Worm (Caenorhabditis elegans) whole organism, L4 larva: Measurements from ENCODE around the gene srh-119.
"Not testable (repeated sequence)": the region's sequence is repeated elsewhere in the genome, so short reads cannot be mapped to it uniquely, and the experiment has no call there.

Experiments
- F26F4.8 ChIP-seq: fragments of 200-800 bp; sonication (Bioruptor generic); conservative IDR thresholded peaks from 2 replicates; pipeline ENCODE4 v1.3.6; 2022; ENCODE audit warnings: missing genetic modification characterization, missing compliant biosample characterization
- R02D3.7 ChIP-seq: fragments of 150-350 bp; sonication (generic microtip); optimal IDR thresholded peaks from 3 replicates; lab custom pipeline; 2014; ENCODE audit warnings: missing biosample characterization, missing genetic modification characterization
- T20F7.1 ChIP-seq: fragments of 200-800 bp; sonication (Bioruptor generic); optimal IDR thresholded peaks from 2 replicates; lab custom pipeline; 2018; ENCODE audit warnings: mild to moderate bottlenecking, missing genetic modification characterization, missing compliant biosample characterization
- Y105C5A.15 ChIP-seq: fragments of 200-800 bp; sonication (Bioruptor generic); IDR thresholded peaks from 2 replicates; pipeline ENCODE4 v1.3.6; 2022; ENCODE audit warnings: missing genetic modification characterization, missing compliant biosample characterization
- Y48G9A.11 ChIP-seq: fragments of 200-800 bp; sonication (Bioruptor generic); IDR thresholded peaks from 2 replicates; pipeline ENCODE4 v1.3.6; 2022; ENCODE audit warnings: missing genetic modification reagents, missing genetic modification characterization, missing compliant biosample characterization
- Y5F2A.4 ChIP-seq: fragments of 200-800 bp; sonication (Bioruptor generic); optimal IDR thresholded peaks from 2 replicates; lab custom pipeline; 2018; ENCODE audit warnings: mild to moderate bottlenecking, missing genetic modification characterization, missing compliant biosample characterization
- ZK546.5 ChIP-seq, 2 experiments: sonication (generic microtip); optimal IDR thresholded peaks; 2 replicates each; lab custom pipeline; 2017; ENCODE audit warnings: missing biosample characterization in 2 of 2, missing genetic modification characterization in 2 of 2
- ceh-44 ChIP-seq: fragments of 200-800 bp; sonication (Bioruptor generic); IDR thresholded peaks from 2 replicates; pipeline ENCODE4 v1.3.6; 2022; ENCODE audit warnings: missing genetic modification reagents, missing genetic modification characterization, missing compliant biosample characterization
- daf-19 ChIP-seq: fragments of 200-800 bp; sonication (Bioruptor generic); conservative IDR thresholded peaks from 2 replicates; pipeline ENCODE4 v1.3.6; 2022; ENCODE audit warnings: missing genetic modification characterization, missing compliant biosample characterization
- duxl-1 ChIP-seq: sonication (generic microtip); optimal IDR thresholded peaks from 2 replicates; lab custom pipeline; 2016; ENCODE audit warnings: mild to moderate bottlenecking, missing genetic modification characterization, moderate library complexity, missing compliant biosample characterization; ENCODE audit not compliant: poor library complexity
- egl-43 ChIP-seq: fragments of 200-800 bp; sonication (Bioruptor generic); IDR thresholded peaks from 2 replicates; pipeline ENCODE4 v1.3.6; 2022; ENCODE audit warnings: missing genetic modification reagents, missing genetic modification characterization, missing compliant biosample characterization
- hlh-11 ChIP-seq: fragments of 200-800 bp; sonication (Bioruptor generic); optimal IDR thresholded peaks from 2 replicates; lab custom pipeline; 2018; ENCODE audit warnings: mild to moderate bottlenecking, missing genetic modification characterization, missing compliant biosample characterization
- hlh-30 ChIP-seq: sonication (generic microtip); optimal IDR thresholded peaks from 2 replicates; lab custom pipeline; 2017; ENCODE audit warnings: antibody characterized with exemption, mild to moderate bottlenecking, missing genetic modification characterization, missing compliant biosample characterization; ENCODE audit not compliant: insufficient read depth
- jun-1 ChIP-seq: fragments of 150-350 bp; optimal IDR thresholded peaks from 2 replicates; lab custom pipeline; 2014; ENCODE audit warnings: missing biosample characterization, missing genetic modification reagents, missing genetic modification characterization
- lin-15B ChIP-seq: fragments of 150-350 bp; sonication (generic microtip); optimal IDR thresholded peaks from 3 replicates; lab custom pipeline; 2014; ENCODE audit warnings: missing biosample characterization, missing genetic modification characterization
- lsy-2 ChIP-seq, 2 experiments: fragments of 150-350 bp in 1 of 2; sonication (generic microtip) in 1 of 2; optimal IDR thresholded peaks; 2 replicates each; lab custom pipeline; 2014 to 2017; ENCODE audit warnings: missing biosample characterization in 2 of 2, missing genetic modification characterization in 2 of 2
- mdl-1 ChIP-seq, 2 experiments: fragments of 150-350 bp in 1 of 2; sonication (generic microtip) in 1 of 2; optimal IDR thresholded peaks; 2 replicates each; lab custom pipeline; 2014 to 2017; ENCODE audit warnings: missing biosample characterization in 2 of 2, missing genetic modification characterization in 2 of 2
- nhr-111 ChIP-seq: fragments of 200-800 bp; sonication (Bioruptor generic); optimal IDR thresholded peaks from 2 replicates; lab custom pipeline; 2018; ENCODE audit warnings: mild to moderate bottlenecking, missing genetic modification characterization, missing compliant biosample characterization
- nhr-237 ChIP-seq: sonication (generic microtip); optimal IDR thresholded peaks from 2 replicates; lab custom pipeline; 2017; ENCODE audit warnings: missing biosample characterization, missing genetic modification characterization
- nhr-28 ChIP-seq: fragments of 150-350 bp; optimal IDR thresholded peaks from 2 replicates; lab custom pipeline; 2014; ENCODE audit warnings: missing biosample characterization, missing genetic modification characterization
- nhr-6 ChIP-seq: fragments of 150-350 bp; optimal IDR thresholded peaks from 2 replicates; lab custom pipeline; 2014; ENCODE audit warnings: missing biosample characterization, missing genetic modification characterization
- nhr-76 ChIP-seq: fragments of 150-350 bp; optimal IDR thresholded peaks from 2 replicates; lab custom pipeline; 2014; ENCODE audit warnings: missing biosample characterization, missing genetic modification characterization
- pha-4 ChIP-seq, 2 experiments: fragments of 150-350 bp in 1 of 2; fragments of 200-800 bp in 1 of 2; sonication (Bioruptor generic) in 1 of 2; IDR thresholded peaks in 1 of 2; optimal IDR thresholded peaks in 1 of 2; 2 replicates each; pipeline versions ENCODE4 v1.3.6 to Lab custom; 2014 to 2022; ENCODE audit warnings: missing genetic modification characterization in 2 of 2, missing genetic modification reagents in 2 of 2, missing biosample characterization in 1 of 2, missing compliant biosample characterization in 1 of 2
- snpc-1.2 ChIP-seq: fragments of 200-800 bp; sonication (Bioruptor generic); IDR thresholded peaks from 2 replicates; pipeline ENCODE4 v1.3.6; 2022; ENCODE audit warnings: missing genetic modification reagents, missing genetic modification characterization, missing compliant biosample characterization
- spr-1 ChIP-seq: sonication (generic microtip); optimal IDR thresholded peaks from 2 replicates; lab custom pipeline; 2016; ENCODE audit warnings: mild to moderate bottlenecking, missing genetic modification characterization, missing compliant biosample characterization
- spr-3 ChIP-seq: fragments of 200-800 bp; sonication (Bioruptor generic); optimal IDR thresholded peaks from 2 replicates; lab custom pipeline; 2018; ENCODE audit warnings: mild to moderate bottlenecking, missing genetic modification characterization, missing compliant biosample characterization
- zfp-2 ChIP-seq: sonication (generic microtip); optimal IDR thresholded peaks from 2 replicates; lab custom pipeline; 2016; ENCODE audit warnings: mild to moderate bottlenecking, missing genetic modification characterization, missing compliant biosample characterization
- zfp-3 ChIP-seq: fragments of 200-800 bp; sonication (Bioruptor generic); conservative IDR thresholded peaks from 2 replicates; pipeline ENCODE4 v1.3.6; 2022; ENCODE audit warnings: missing genetic modification reagents, missing genetic modification characterization, missing compliant biosample characterization
- zip-11 ChIP-seq: fragments of 200-800 bp; sonication (Bioruptor generic); IDR thresholded peaks from 2 replicates; pipeline ENCODE4 v1.3.6; 2022; ENCODE audit warnings: missing genetic modification characterization, missing compliant biosample characterization
- ztf-7 ChIP-seq: fragments of 150-350 bp; optimal IDR thresholded peaks from 2 replicates; lab custom pipeline; 2014; ENCODE audit warnings: missing biosample characterization, missing genetic modification characterization

srh-119 gene

DNA sequence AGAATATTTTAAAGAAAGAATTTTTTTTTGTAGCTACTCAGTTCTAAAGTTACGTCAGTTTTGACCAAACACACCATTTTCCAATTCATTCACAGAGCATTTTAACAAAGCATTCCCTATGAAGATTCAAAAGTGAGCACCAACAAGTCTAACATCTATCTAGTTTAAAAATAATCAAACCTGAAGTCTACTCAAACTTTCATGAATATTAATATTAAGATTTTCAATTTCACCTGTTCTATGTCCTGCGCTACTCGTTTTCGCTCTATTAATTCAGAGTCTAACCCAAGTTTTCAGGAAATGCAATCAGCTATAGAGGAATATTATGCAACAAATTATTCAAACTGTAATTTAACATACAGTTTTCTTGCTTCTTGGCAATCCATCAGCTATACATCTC lies at the start of gene srh-119:
srh-119 (plus strand) TSS at position 301 of the 400 bp plus-strand sequence.
- TF ChIP-seq hlh-30 (tag; lab: Kevin White, UChicago) (no peak), nhr-6 (tag; lab: Kevin White, UChicago) (no peak), Y48G9A.11 (GFP tag; lab: Robert Waterston, UW) (no peak), spr-3 (GFP tag; lab: Kevin White, UChicago) (no peak), zfp-3 (no peak)

DNA sequence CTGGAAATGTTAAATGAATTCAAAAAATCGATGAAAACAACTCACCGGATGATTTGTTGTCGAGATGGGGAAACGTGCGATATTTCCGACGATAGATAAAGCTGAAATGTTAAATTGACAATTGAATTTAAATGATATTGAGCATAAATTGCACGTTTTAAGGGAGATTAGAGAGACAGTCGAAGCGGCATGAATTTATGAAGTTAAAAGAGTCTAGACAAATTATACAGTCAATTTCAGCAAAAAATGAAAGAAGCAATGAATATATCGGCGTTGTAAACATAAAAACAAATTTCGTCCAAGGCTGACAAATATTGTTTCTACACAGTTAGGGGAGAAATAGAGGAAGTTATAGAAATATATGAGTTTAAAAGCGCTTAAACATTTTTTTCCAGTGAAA lies 44.9 kb upstream of the srh-119 start, which contains the start of gene Y102A5C.36:
Y102A5C.36 (minus strand) TSS at position 101 of the 400 bp plus-strand sequence.
- TF ChIP-seq Y48G9A.11 (GFP tag; lab: Robert Waterston, UW) (no peak), Y105C5A.15 (GFP tag; lab: Robert Waterston, UW) (no peak), jun-1 (tag; lab: Kevin White, UChicago) (no peak), ceh-44 (no peak), ZK546.5 (tag; optimal IDR thresholded peaks at IDR 0.05; lab: Kevin White, UChicago) (no peak), Y5F2A.4 (GFP tag; lab: Kevin White, UChicago) (no peak), nhr-76 (tag; lab: Kevin White, UChicago) (no peak)

DNA sequence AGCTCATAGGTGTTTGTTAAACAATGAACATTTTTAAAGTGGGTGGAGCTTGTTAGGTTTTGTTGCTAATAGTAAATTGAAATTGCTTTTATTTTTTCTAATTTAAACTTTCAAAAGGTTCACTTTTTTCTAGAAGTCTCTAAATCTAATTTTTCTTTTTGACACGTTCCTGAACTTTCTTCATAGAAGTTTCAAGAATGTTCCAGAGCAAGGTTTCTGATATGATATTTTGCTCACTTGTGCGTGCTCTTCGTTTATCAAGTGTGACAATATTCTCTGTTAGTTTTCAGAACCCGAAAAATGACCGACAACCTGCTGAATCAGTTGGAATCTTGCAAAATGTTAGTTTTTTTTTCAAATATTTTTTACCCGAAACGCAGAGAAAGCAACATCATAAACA lies 33.5 kb upstream of the srh-119 start, which contains the start of gene fbxa-148:
fbxa-148 (plus strand) TSS at position 301 of the 400 bp plus-strand sequence.
- not testable (repeated sequence) for TF ChIP-seq mdl-1 (tag; optimal IDR thresholded peaks at IDR 0.05; lab: Kevin White, UChicago); nhr-28 (tag; lab: Kevin White, UChicago); nhr-237 (tag; lab: Kevin White, UChicago)

- not testable (repeated sequence) for TF ChIP-seq pha-4 (GFP tag; IDR thresholded peaks at IDR 0.05; lab: Robert Waterston, UW); pha-4 (tag; optimal IDR thresholded peaks at IDR 0.05; lab: Kevin White, UChicago); T20F7.1 (GFP tag; lab: Kevin White, UChicago); zip-11 (GFP tag; lab: Robert Waterston, UW)
These were observed 24.2 kb upstream of the srh-119 start, which contains the start of gene fbxa-112 for ce11 chrV:16948011-16948410. fbxa-112 (minus strand) TSS chrV:16948111.

DNA sequence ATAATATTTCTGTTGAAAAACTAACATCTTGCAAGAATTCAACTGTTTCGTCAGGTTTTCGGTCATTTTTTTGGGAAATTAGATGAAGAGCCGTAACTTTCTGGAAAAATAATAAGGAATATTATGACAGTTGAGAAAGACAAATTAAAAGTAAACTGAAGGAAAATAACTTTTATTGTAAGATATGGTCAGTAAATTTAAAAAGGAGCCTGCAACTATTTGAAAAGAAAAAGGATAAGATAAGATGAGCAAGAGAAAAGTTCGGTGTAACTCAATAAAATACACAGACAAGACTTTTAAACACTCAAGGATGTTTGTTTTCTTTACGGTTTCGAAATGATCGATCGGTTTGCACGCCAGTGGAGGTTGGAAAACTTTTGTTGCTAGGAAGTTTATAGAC lies 22.6 kb upstream of the srh-119 start, which contains the start of gene fbxa-111:
fbxa-111 (minus strand) TSS at position 101 of the 400 bp plus-strand sequence.
- TF ChIP-seq nhr-111; duxl-1 (tag; lab: Kevin White, UChicago); ztf-7: not testable (repeated sequence)
- TF ChIP-seq, all 104 proteins: peak for 0; not testable (repeated sequence) for 104

ce11 chrV:16950036-16950435 lies 22.2 kb upstream of the srh-119 start:
- TF ChIP-seq hlh-11 (tag; lab: Kevin White, UChicago), result no peak
- no peak for TF ChIP-seq spr-1 (tag; lab: Kevin White, UChicago)
- no peak for TF ChIP-seq Y5F2A.4 (GFP tag; lab: Kevin White, UChicago)
- TF ChIP-seq egl-43, result no peak
- TF ChIP-seq zfp-2 (tag; lab: Kevin White, UChicago), result no peak
- no peak for TF ChIP-seq lsy-2 (tag; optimal IDR thresholded peaks at IDR 0.05; lab: Kevin White, UChicago)

ce11 chrV:16951504-16951903 lies 20.7 kb upstream of the srh-119 start, which contains the start of gene clec-238:
clec-238 (plus strand) TSS chrV:16951804.
- TF ChIP-seq spr-3 (GFP tag; lab: Kevin White, UChicago) (no peak), lin-15B (no peak), snpc-1.2 (no peak), F26F4.8 (GFP tag; lab: Robert Waterston, UW) (no peak), daf-19 (GFP tag; lab: Robert Waterston, UW) (no peak), R02D3.7 (tag; lab: Kevin White, UChicago) (no peak)
- TF ChIP-seq, all 104 proteins: peak for 0
